Worm (Caenorhabditis elegans): ENCODE measurements around the gene rft-1.

Gene rft-1

DNA sequence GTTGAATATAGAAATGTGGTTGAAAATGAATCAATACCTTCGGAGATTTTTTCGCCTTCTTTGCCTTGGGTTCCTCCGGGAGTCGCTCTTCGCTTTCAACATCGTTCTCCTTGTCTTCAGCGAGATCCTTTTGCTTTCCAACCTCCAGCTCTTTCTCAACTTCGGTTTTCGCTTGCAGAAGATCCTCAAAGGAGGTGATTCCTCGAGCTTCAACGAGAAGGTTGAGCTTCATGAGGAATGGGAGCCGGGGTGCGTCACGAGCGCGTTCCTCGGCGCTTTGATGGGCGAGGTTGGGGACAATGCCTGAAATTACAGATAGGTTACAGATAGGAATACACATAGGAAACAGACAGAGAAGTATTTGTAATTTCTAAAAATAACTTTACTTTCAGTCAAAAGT lies 44.1 kb downstream of the rft-1 start:
- TF ChIP-seq efl-1 (optimal IDR thresholded peaks at IDR 0.05) (no peak), efl-1 (GFP tag; optimal IDR thresholded peaks at IDR 0.05 in 1 of 2) (peak in 1 of 2 experiments; percentile 38), mab-9 (GFP tag; IDR thresholded peaks at IDR 0.05) (no peak), irx-1 (tag; optimal IDR thresholded peaks at IDR 0.05) (no peak), swsn-7 (tag; optimal IDR thresholded peaks at IDR 0.05) (no peak)

DNA sequence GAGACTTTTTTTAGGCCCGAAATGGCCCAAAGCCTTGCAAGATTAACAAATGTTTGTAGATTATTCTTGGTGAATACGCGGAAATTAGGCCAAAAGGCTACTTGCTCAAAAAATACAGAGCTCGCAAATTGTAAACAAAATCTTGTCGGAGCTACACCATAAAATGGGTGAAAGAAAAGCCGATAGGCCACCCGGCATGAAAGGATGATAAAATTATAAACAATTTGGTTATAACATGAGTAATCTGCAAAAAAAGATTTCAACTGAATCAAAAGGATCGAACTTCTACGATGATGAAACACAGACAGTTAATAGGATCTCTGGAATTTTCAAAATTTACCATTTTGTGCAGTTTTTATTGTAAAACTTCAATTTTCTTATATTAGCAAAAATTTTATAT lies 44.9 kb downstream of the rft-1 start:
- TF ChIP-seq lin-14 (GFP tag; optimal IDR thresholded peaks at IDR 0.05) (no peak), unc-86 (tag; optimal IDR thresholded peaks at IDR 0.05) (no peak), efl-1 (optimal IDR thresholded peaks at IDR 0.05) (no peak), efl-1 (GFP tag; optimal IDR thresholded peaks at IDR 0.05 in 1 of 2) (peak in 1 of 2 experiments; percentile 50)

DNA sequence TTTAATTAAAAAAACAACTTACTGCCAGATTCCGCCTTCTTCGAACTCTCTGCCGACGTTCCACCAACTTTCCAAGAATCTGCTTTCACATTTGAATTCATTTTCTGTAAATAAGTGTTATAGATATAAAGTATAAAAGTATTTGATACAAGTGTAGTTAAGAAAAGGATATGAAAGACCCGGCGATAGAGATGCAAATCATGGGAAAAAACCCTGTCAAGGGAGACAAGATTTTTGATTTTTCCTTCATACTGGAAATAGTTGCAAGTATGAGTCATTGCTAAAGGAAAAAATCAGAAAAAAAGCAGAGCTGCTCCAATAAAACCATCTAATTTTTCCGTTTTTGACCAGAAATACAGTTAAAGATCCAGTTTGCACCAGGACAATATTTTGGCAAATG lies 46.8 kb downstream of the rft-1 start, which contains the start of gene F13A2.3:
Gene F13A2.3 (minus strand): TSS at position 101 of the 400 bp plus-strand sequence.
- TF ChIP-seq pag-3 (tag; optimal IDR thresholded peaks at IDR 0.05; ENCODE audit: borderline replicate concordance, insufficient read depth), result no peak
- no peak for TF ChIP-seq Y116A8C.19 (tag; optimal IDR thresholded peaks at IDR 0.05; ENCODE audit: borderline replicate concordance)
- no peak for TF ChIP-seq fos-1 (tag; optimal IDR thresholded peaks at IDR 0.05)
- TF ChIP-seq tbx-2 (tag; optimal IDR thresholded peaks at IDR 0.05), result no peak
- no peak for TF ChIP-seq unc-98 (GFP tag; IDR thresholded peaks at IDR 0.05)
- TF ChIP-seq ces-1 (GFP tag; optimal IDR thresholded peaks at IDR 0.05), result no peak
- no peak for TF ChIP-seq nhr-11 (tag; optimal IDR thresholded peaks at IDR 0.05)
- TF ChIP-seq nhr-71 (tag; optimal IDR thresholded peaks at IDR 0.05), result no peak
- no peak for TF ChIP-seq F16B12.6 (tag; optimal IDR thresholded peaks at IDR 0.05)
- TF ChIP-seq alr-1 (tag; optimal IDR thresholded peaks at IDR 0.05; ENCODE audit: borderline replicate concordance), result no peak
- no peak for TF ChIP-seq efl-1 (optimal IDR thresholded peaks at IDR 0.05)
- TF ChIP-seq efl-1 (GFP tag; optimal IDR thresholded peaks at IDR 0.05 in 1 of 2), result no peak
- no peak for TF ChIP-seq unc-62 (GFP tag; optimal IDR thresholded peaks at IDR 0.05)
- no peak for TF ChIP-seq zag-1 (tag; optimal IDR thresholded peaks at IDR 0.05)
